Fruit fly (Drosophila melanogaster) whole organism, embryonic: ENCODE results near the gene CG33721.
A peak's percentile ranks its signal among the peaks of the same experiment; 100 is the strongest.

Source experiments
- Awh ChIP-seq: fragments of 200-800 bp; sonication (Bioruptor generic); IDR thresholded peaks from 2 replicates; pipeline ENCODE4, ENCODE4 v1.3.6; 2022; ENCODE audit warnings: missing biosample characterization, missing genetic modification characterization
- CG1024 ChIP-seq: fragments of 200-800 bp; sonication (Bioruptor generic); IDR thresholded peaks from 2 replicates; pipeline ENCODE4 v1.3.6; 2022; ENCODE audit warnings: missing biosample characterization, missing genetic modification characterization
- CG10366 ChIP-seq: fragments of 200-800 bp; sonication (Bioruptor generic); IDR thresholded peaks from 2 replicates; pipeline ENCODE4 v1.3.6; 2022; ENCODE audit warnings: missing biosample characterization, missing genetic modification characterization
- CG10462 ChIP-seq: fragments of 200-800 bp; sonication (Bioruptor generic); optimal IDR thresholded peaks from 2 replicates; lab custom pipeline; 2016; ENCODE audit warnings: missing biosample characterization, missing genetic modification characterization
- CG10979 ChIP-seq: fragments of 200-800 bp; sonication (Bioruptor generic); optimal IDR thresholded peaks from 2 replicates; lab custom pipeline; 2018; ENCODE audit warnings: missing biosample characterization, mild to moderate bottlenecking, missing genetic modification characterization, moderate library complexity
- CG11085 ChIP-seq: fragments of 200-800 bp; sonication (Bioruptor generic); IDR thresholded peaks from 2 replicates; pipeline ENCODE4 v1.3.6; 2022; ENCODE audit warnings: missing biosample characterization, missing genetic modification characterization
- CG11723 ChIP-seq: fragments of 200-800 bp; sonication (Bioruptor generic); optimal IDR thresholded peaks from 2 replicates; lab custom pipeline; 2017; ENCODE audit warnings: missing biosample characterization, mild to moderate bottlenecking, missing genetic modification characterization
- CG12219 ChIP-seq: fragments of 200-800 bp; sonication (Bioruptor generic); optimal IDR thresholded peaks from 3 replicates; lab custom pipeline; 2018; ENCODE audit warnings: missing biosample characterization, mild to moderate bottlenecking, missing genetic modification characterization
- CG12236 ChIP-seq: fragments of 200-800 bp; sonication (Bioruptor generic); optimal IDR thresholded peaks from 2 replicates; lab custom pipeline; 2016; ENCODE audit warnings: missing biosample characterization, missing genetic modification characterization
- CG1647 ChIP-seq: fragments of 200-800 bp; sonication (Bioruptor generic); optimal IDR thresholded peaks from 3 replicates; lab custom pipeline; 2016; ENCODE audit warnings: missing biosample characterization, missing genetic modification characterization
- CG17385 ChIP-seq: fragments of 200-800 bp; sonication (Bioruptor generic); optimal IDR thresholded peaks from 3 replicates; lab custom pipeline; 2018; ENCODE audit warnings: missing biosample characterization, mild to moderate bottlenecking, missing genetic modification characterization
- CG33557 ChIP-seq: fragments of 200-800 bp; sonication (Bioruptor generic); optimal IDR thresholded peaks from 2 replicates; lab custom pipeline; 2019; ENCODE audit warnings: missing biosample characterization, mild to moderate bottlenecking, missing genetic modification characterization, moderate library complexity
- CG34376 ChIP-seq: fragments of 200-800 bp; sonication (Bioruptor generic); optimal IDR thresholded peaks from 2 replicates; lab custom pipeline; 2018; ENCODE audit warnings: missing biosample characterization, mild to moderate bottlenecking, missing genetic modification characterization
- CG42726 ChIP-seq: fragments of 200-800 bp; sonication (Bioruptor generic); IDR thresholded peaks from 2 replicates; pipeline ENCODE4 v1.3.6; 2022; ENCODE audit warnings: missing biosample characterization, missing genetic modification characterization; ENCODE audit not compliant: partially characterized antibody
- CG4424 ChIP-seq: fragments of 200-800 bp; sonication (Bioruptor generic); optimal IDR thresholded peaks from 3 replicates; lab custom pipeline; 2016; ENCODE audit warnings: missing biosample characterization, missing genetic modification characterization
- CG4854 ChIP-seq: fragments of 200-800 bp; sonication (Bioruptor generic); optimal IDR thresholded peaks from 2 replicates; lab custom pipeline; 2016; ENCODE audit warnings: missing biosample characterization, missing genetic modification characterization, inconsistent platforms
- CG6813 ChIP-seq: fragments of 200-800 bp; sonication (Bioruptor generic); optimal IDR thresholded peaks from 2 replicates; lab custom pipeline; 2017; ENCODE audit warnings: missing biosample characterization, missing genetic modification characterization, mild to moderate bottlenecking, moderate library complexity, missing genetic modification reagents
- CG7357 ChIP-seq: fragments of 200-800 bp; sonication (Bioruptor generic); IDR thresholded peaks from 3 replicates; pipeline ENCODE4 v1.3.6; 2022; ENCODE audit warnings: missing biosample characterization, missing genetic modification characterization
- CG7987 ChIP-seq: fragments of 200-800 bp; sonication (Bioruptor generic); optimal IDR thresholded peaks from 2 replicates; lab custom pipeline; 2018; ENCODE audit warnings: missing biosample characterization, mild to moderate bottlenecking, missing genetic modification characterization, moderate library complexity
- Camta ChIP-seq: fragments of 200-800 bp; sonication (Bioruptor generic); optimal IDR thresholded peaks from 2 replicates; lab custom pipeline; 2016; ENCODE audit warnings: missing biosample characterization, missing genetic modification characterization
- CoRest ChIP-seq: fragments of 200-800 bp; sonication (Bioruptor generic); optimal IDR thresholded peaks from 3 replicates; lab custom pipeline; 2018; ENCODE audit warnings: missing biosample characterization, mild to moderate bottlenecking, missing genetic modification characterization, moderate library complexity
- CrebB ChIP-seq: fragments of 200-800 bp; sonication (Bioruptor generic); optimal IDR thresholded peaks from 3 replicates; lab custom pipeline; 2018; ENCODE audit warnings: missing biosample characterization, mild to moderate bottlenecking, missing genetic modification characterization
- D19A ChIP-seq: fragments of 200-800 bp; optimal IDR thresholded peaks from 3 replicates; lab custom pipeline; 2019; ENCODE audit warnings: missing biosample characterization, mild to moderate bottlenecking, missing genetic modification characterization, moderate library complexity
- Dbx ChIP-seq: fragments of 200-800 bp; sonication (Bioruptor generic); IDR thresholded peaks from 3 replicates; pipeline ENCODE4 v1.3.6; 2022; ENCODE audit warnings: missing biosample characterization, missing genetic modification characterization
- Doc2 ChIP-seq: fragments of 200-800 bp; sonication (Bioruptor generic); IDR thresholded peaks from 2 replicates; pipeline ENCODE4 v1.3.6; 2022; ENCODE audit warnings: missing biosample characterization, missing genetic modification characterization
- Fer1 ChIP-seq: fragments of 200-800 bp; sonication (Bioruptor generic); optimal IDR thresholded peaks from 2 replicates; lab custom pipeline; 2017; ENCODE audit warnings: missing biosample characterization, mild to moderate bottlenecking, missing genetic modification characterization
- Meics ChIP-seq: fragments of 200-800 bp; sonication (Bioruptor generic); optimal IDR thresholded peaks from 2 replicates; lab custom pipeline; 2017; ENCODE audit warnings: missing biosample characterization, mild to moderate bottlenecking, missing genetic modification characterization
- Nf-YB ChIP-seq: fragments of 200-800 bp; sonication (Bioruptor generic); optimal IDR thresholded peaks from 3 replicates; lab custom pipeline; 2019; ENCODE audit warnings: missing biosample characterization, mild to moderate bottlenecking, missing genetic modification characterization, moderate library complexity
- Rfx ChIP-seq: fragments of 200-800 bp; sonication (Bioruptor generic); IDR thresholded peaks from 2 replicates; pipeline ENCODE4 v1.3.6; 2022; ENCODE audit warnings: missing biosample characterization, missing genetic modification characterization
- Sry-β ChIP-seq: fragments of 200-800 bp; sonication (Bioruptor generic); optimal IDR thresholded peaks from 2 replicates; lab custom pipeline; 2018; ENCODE audit warnings: missing biosample characterization, mild to moderate bottlenecking, missing genetic modification characterization, moderate library complexity
- Stat92E ChIP-seq, 3 experiments: fragments of >200 bp in 2 of 3; fragments of 200-800 bp in 1 of 3; sonication (Bioruptor generic) in 1 of 3; optimal IDR thresholded peaks; 2 replicates each; lab custom pipeline; 2017 to 2019; ENCODE audit warnings: missing biosample characterization in 3 of 3, missing genetic modification characterization in 3 of 3, mild to moderate bottlenecking in 1 of 3, moderate library complexity in 1 of 3
- Trl ChIP-seq, 3 experiments: fragments of >200 bp in 2 of 3; fragments of 200-800 bp in 1 of 3; sonication (Bioruptor generic) in 1 of 3; optimal IDR thresholded peaks; 2 replicates in 1 of 3; 3 replicates in 2 of 3; lab custom pipeline; 2016 to 2017; ENCODE audit warnings: missing biosample characterization in 1 of 3, missing genetic modification characterization in 1 of 3
- Vsx1 ChIP-seq: fragments of 200-800 bp; sonication (Bioruptor generic); optimal IDR thresholded peaks from 2 replicates; lab custom pipeline; 2017; ENCODE audit warnings: missing biosample characterization, mild to moderate bottlenecking, missing genetic modification characterization, missing genetic modification reagents
- chif ChIP-seq, 2 experiments: fragments of 200-800 bp; sonication (Bioruptor generic); optimal IDR thresholded peaks; 3 replicates each; lab custom pipeline; 2016; ENCODE audit warnings: missing biosample characterization in 2 of 2, missing genetic modification characterization in 2 of 2
- crol ChIP-seq: fragments of 200-800 bp; sonication (Bioruptor generic); IDR thresholded peaks from 2 replicates; pipeline ENCODE4 v1.3.6; 2022; ENCODE audit warnings: missing biosample characterization, missing genetic modification characterization
- crp ChIP-seq, 2 experiments: fragments of 200-800 bp; sonication (Bioruptor generic); optimal IDR thresholded peaks; 2 replicates in 1 of 2; 3 replicates in 1 of 2; lab custom pipeline; 2017; ENCODE audit warnings: missing biosample characterization in 2 of 2, missing genetic modification characterization in 2 of 2, mild to moderate bottlenecking in 1 of 2, moderate library complexity in 1 of 2
- dan ChIP-seq: fragments of 200-800 bp; sonication (Bioruptor generic); IDR thresholded peaks from 2 replicates; pipeline ENCODE4 v1.3.6; 2022; ENCODE audit warnings: missing biosample characterization, missing genetic modification characterization
- danr ChIP-seq: fragments of 200-800 bp; sonication (Bioruptor generic); IDR thresholded peaks from 2 replicates; pipeline ENCODE4 v1.3.6; 2022; ENCODE audit warnings: missing biosample characterization, missing genetic modification characterization
- ems ChIP-seq: fragments of 200-800 bp; sonication (Bioruptor generic); optimal IDR thresholded peaks from 3 replicates; lab custom pipeline; 2016; ENCODE audit warnings: missing biosample characterization, missing genetic modification characterization
- fd3F ChIP-seq: fragments of 200-800 bp; sonication (Bioruptor generic); optimal IDR thresholded peaks from 2 replicates; lab custom pipeline; 2018; ENCODE audit warnings: missing biosample characterization, mild to moderate bottlenecking, missing genetic modification characterization, moderate library complexity
- gem ChIP-seq: fragments of 200-800 bp; sonication (Bioruptor generic); optimal IDR thresholded peaks from 2 replicates; lab custom pipeline; 2019; ENCODE audit warnings: missing biosample characterization, mild to moderate bottlenecking, missing genetic modification characterization, moderate library complexity
- jing ChIP-seq: fragments of 200-800 bp; sonication (Bioruptor generic); optimal IDR thresholded peaks from 2 replicates; lab custom pipeline; 2018; ENCODE audit warnings: missing biosample characterization, mild to moderate bottlenecking, missing genetic modification characterization
- nerfin-1 ChIP-seq: fragments of 200-800 bp; sonication (Bioruptor generic); optimal IDR thresholded peaks from 3 replicates; lab custom pipeline; 2019; ENCODE audit warnings: missing biosample characterization, mild to moderate bottlenecking, missing genetic modification characterization, moderate library complexity
- pho ChIP-seq: fragments of 200-800 bp; sonication (Bioruptor generic); optimal IDR thresholded peaks from 2 replicates; lab custom pipeline; 2016; ENCODE audit warnings: missing biosample characterization, missing genetic modification characterization
- prd ChIP-seq, 3 experiments: fragments of >200 bp in 2 of 3; fragments of 200-800 bp in 1 of 3; sonication (Bioruptor generic) in 1 of 3; optimal IDR thresholded peaks in 2 of 3; IDR thresholded peaks in 1 of 3; 2 replicates in 2 of 3; 3 replicates in 1 of 3; pipeline versions ENCODE4 v1.3.6 to Lab custom; 2017 to 2022; ENCODE audit warnings: missing biosample characterization in 1 of 3, missing genetic modification characterization in 1 of 3
- pum ChIP-seq: fragments of 200-800 bp; sonication (Bioruptor generic); optimal IDR thresholded peaks from 2 replicates; lab custom pipeline; 2016; ENCODE audit warnings: missing biosample characterization, missing genetic modification characterization
- sisA ChIP-seq: fragments of 200-800 bp; sonication (Bioruptor generic); IDR thresholded peaks from 2 replicates; pipeline ENCODE4 v1.3.6; 2022; ENCODE audit warnings: missing biosample characterization, missing genetic modification characterization
- ssp ChIP-seq: fragments of 200-800 bp; sonication (Bioruptor generic); IDR thresholded peaks from 2 replicates; pipeline ENCODE4 v1.3.6; 2022; ENCODE audit warnings: missing biosample characterization, missing genetic modification characterization
- usp ChIP-seq: fragments of >200 bp; optimal IDR thresholded peaks from 2 replicates; lab custom pipeline; 2017; ENCODE audit warnings: missing biosample characterization, missing genetic modification characterization

Gene CG33721

dm6 chr3R:22358810-22359209 is 27.9 kb downstream of the CG33721 start (continued):
- TF ChIP-seq Doc2 (GFP tag; lab: Robert Waterston, UW) (0 out of 2 replicates have a peak, but pooled peaks have one; percentile 12), Trl (optimal IDR thresholded peaks at IDR 0.05; lab: Kevin White, UChicago) (no peak), Trl (GFP tag; optimal IDR thresholded peaks at IDR 0.05; lab: Kevin White, UChicago) (peak; percentile 76), danr (GFP tag; lab: Robert Waterston, UW) (peak; percentile 58), CG11723 (peak; percentile 47), Meics (GFP tag; lab: Kevin White, UChicago) (peak; percentile 52), Stat92E (GFP tag; optimal IDR thresholded peaks at IDR 0.05; lab: Kevin White, UChicago) (peak in 1 of 3 experiments; percentile 15), ems (peak; percentile 56), Sry-β (GFP tag; lab: Kevin White, UChicago) (peak; percentile 42), crol (GFP tag; lab: Robert Waterston, UW) (no peak), crp (GFP tag; optimal IDR thresholded peaks at IDR 0.05; lab: Kevin White, UChicago) (peak in 1 of 2 experiments; percentile 18), Fer1 (GFP tag; lab: Kevin White, UChicago) (peak; percentile 40), sisA (GFP tag; lab: Robert Waterston, UW) (peak; percentile 46; the same call in 1 of the 2 replicates), CG10462 (GFP tag; lab: Kevin White, UChicago) (peak; percentile 66), CG6813 (GFP tag; lab: Kevin White, UChicago) (peak; percentile 86), CG10979 (tag; lab: Kevin White, UChicago) (peak; percentile 70), CG42726 (GFP tag; lab: Robert Waterston, UW) (no peak), CG34376 (GFP tag; lab: Kevin White, UChicago) (peak; percentile 1), CG10366 (GFP tag; lab: Robert Waterston, UW) (peak; percentile 50), prd (optimal IDR thresholded peaks at IDR 0.05; lab: Kevin White, UChicago) (no peak), prd (GFP tag; IDR thresholded peaks at IDR 0.05; lab: Robert Waterston, UW) (peak; percentile 79), CG12236 (GFP tag; lab: Kevin White, UChicago) (peak; percentile 66), CG12219 (peak; percentile 44), CG11085 (GFP tag; lab: Robert Waterston, UW) (peak; percentile 36; the same call in 1 of the 2 replicates), CG1647 (peak; percentile 20), dan (GFP tag; lab: Robert Waterston, UW) (no peak), CG4854 (GFP tag; lab: Kevin White, UChicago) (peak; percentile 62), CoRest (peak; percentile 68), CG7357 (GFP tag; lab: Robert Waterston, UW) (peak; percentile 35; the same call in 1 of the 3 replicates), CrebB (peak; percentile 42), pum (peak; percentile 25), pho (GFP tag; lab: Kevin White, UChicago) (no peak), usp (GFP tag; lab: Kevin White, UChicago) (no peak), CG1024 (GFP tag; lab: Robert Waterston, UW) (peak; percentile 39; the same call in 1 of the 2 replicates), CG17385 (peak; percentile 32), Nf-YB (GFP tag; lab: Kevin White, UChicago) (peak; percentile 59), nerfin-1 (peak; percentile 69), CG33557 (GFP tag; lab: Kevin White, UChicago) (peak; percentile 86), Rfx (GFP tag; lab: Robert Waterston, UW) (peak; percentile 69), Dbx (0 out of 3 replicates have a peak, but pooled peaks have one; percentile 25), D19A (tag; lab: Kevin White, UChicago) (peak; percentile 60), Camta (peak; percentile 38), Vsx1 (GFP tag; lab: Kevin White, UChicago) (peak; percentile 59), Awh (GFP tag; lab: Robert Waterston, UW) (peak; percentile 83), CG7987 (peak; percentile 82), chif (GFP tag; optimal IDR thresholded peaks at IDR 0.05; lab: Kevin White, UChicago) (peak; percentile 52 to 60), CG4424 (GFP tag; lab: Kevin White, UChicago) (peak; percentile 73), ssp (GFP tag; lab: Robert Waterston, UW) (peak; percentile 35; the same call in 1 of the 2 replicates), gem (tag; lab: Kevin White, UChicago) (peak; percentile 82), fd3F (peak; percentile 2), jing (peak; percentile 23)
